Fruit fly (Drosophila melanogaster): Measurements from ENCODE around the gene CG3793.

DNA sequence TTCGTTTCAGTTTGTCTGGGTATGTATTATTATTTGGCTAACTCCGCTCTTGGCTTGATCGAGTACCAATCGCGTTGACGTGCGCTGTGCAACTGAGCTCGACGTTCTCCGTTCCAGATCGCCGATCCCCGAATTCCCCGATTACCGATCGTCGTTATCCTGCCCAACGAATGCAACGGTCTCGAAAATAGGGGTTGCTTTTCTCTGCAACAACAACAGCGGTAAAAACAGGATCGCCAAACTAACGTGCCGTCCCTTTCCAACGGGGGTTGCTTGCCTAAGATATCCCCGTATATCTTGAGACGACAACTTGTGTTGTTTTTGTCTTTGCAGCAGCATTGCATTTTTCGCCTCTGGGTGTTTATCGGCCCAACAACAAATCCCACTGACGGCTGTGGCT lies 32.3 kb upstream of the CG3793 start:
- TF ChIP-seq Dll (optimal IDR thresholded peaks at IDR 0.05): no peak
- no peak for TF ChIP-seq usp (GFP tag; optimal IDR thresholded peaks at IDR 0.05)
- TF ChIP-seq psq (optimal IDR thresholded peaks at IDR 0.05): no peak
- TF ChIP-seq CG8478 (optimal IDR thresholded peaks at IDR 0.05): no peak
- TF ChIP-seq EcR (GFP tag; optimal IDR thresholded peaks at IDR 0.05): no peak
- no peak for TF ChIP-seq pan (optimal IDR thresholded peaks at IDR 0.05)

Data from whole organism.